Fruit fly (Drosophila melanogaster) whole organism, embryonic: Measurements from ENCODE around the gene CG34293.

Source experiments
- B-H2 ChIP-seq: fragments of 200-800 bp; sonication (Bioruptor generic); optimal IDR thresholded peaks from 2 replicates; lab custom pipeline; 2018; ENCODE audit warnings: missing biosample characterization, mild to moderate bottlenecking, missing genetic modification characterization
- CG11247 ChIP-seq: fragments of 200-800 bp; sonication (Bioruptor generic); IDR thresholded peaks from 2 replicates; pipeline ENCODE4 v1.3.6; 2022; ENCODE audit warnings: missing biosample characterization, missing genetic modification characterization
- CG11695 ChIP-seq: fragments of 200-800 bp; sonication (Bioruptor generic); IDR thresholded peaks from 3 replicates; pipeline ENCODE4 v1.3.6; 2022; ENCODE audit warnings: missing biosample characterization, missing genetic modification characterization
- CG16779 ChIP-seq: fragments of 200-800 bp; sonication (Bioruptor generic); IDR thresholded peaks from 2 replicates; pipeline ENCODE4 v1.3.6; 2022; ENCODE audit warnings: missing biosample characterization, missing genetic modification characterization
- CG1792 ChIP-seq: fragments of 200-800 bp; sonication (Bioruptor generic); optimal IDR thresholded peaks from 2 replicates; lab custom pipeline; 2016; ENCODE audit warnings: missing biosample characterization, missing genetic modification characterization
- CG1832 ChIP-seq: fragments of 200-800 bp; sonication (Bioruptor generic); optimal IDR thresholded peaks from 2 replicates; lab custom pipeline; 2017; ENCODE audit warnings: missing biosample characterization, mild to moderate bottlenecking, missing genetic modification characterization, inconsistent platforms
- CG4820 ChIP-seq: fragments of 200-800 bp; sonication (Bioruptor generic); optimal IDR thresholded peaks from 3 replicates; lab custom pipeline; 2016; ENCODE audit warnings: missing biosample characterization, missing genetic modification characterization
- CG8478 ChIP-seq: fragments of >200 bp; optimal IDR thresholded peaks from 2 replicates; lab custom pipeline; 2018
- Poxn ChIP-seq: fragments of 200-800 bp; sonication (Bioruptor generic); IDR thresholded peaks from 2 replicates; pipeline ENCODE4 v1.3.6; 2022; ENCODE audit warnings: missing biosample characterization, missing genetic modification characterization
- TFAM ChIP-seq: fragments of 200-800 bp; sonication (Bioruptor generic); optimal IDR thresholded peaks from 2 replicates; lab custom pipeline; 2017; ENCODE audit warnings: missing biosample characterization, missing genetic modification characterization, inconsistent platforms
- vnd ChIP-seq: fragments of 200-800 bp; sonication (Bioruptor generic); IDR thresholded peaks from 3 replicates; pipeline ENCODE4 v1.3.6; 2022; ENCODE audit warnings: missing biosample characterization, missing genetic modification characterization; ENCODE audit not compliant: partially characterized antibody

dm6 chr3R:27116465-27117092 is 48.8 kb downstream of the CG34293 start, which contains the start of the genes CG6066 and CG5880:
- peak; percentile 60 for TF ChIP-seq CG1832
- no peak for TF ChIP-seq CG8478 (lab: Kevin White, UChicago)
- TF ChIP-seq Poxn = no peak
- no peak for TF ChIP-seq CG11695 (GFP tag; lab: Robert Waterston, UW)
- TF ChIP-seq CG4820 (GFP tag; lab: Kevin White, UChicago) = no peak
- TF ChIP-seq CG16779 = 0 out of 2 replicates have a peak, but pooled peaks have one; percentile 2
- TF ChIP-seq B-H2 (GFP tag; lab: Kevin White, UChicago) = no peak
- TF ChIP-seq CG11247 = no peak
- TF ChIP-seq vnd (GFP tag; lab: Robert Waterston, UW) = peak; percentile 68
- no peak for TF ChIP-seq CG1792 (GFP tag; lab: Kevin White, UChicago)
- TF ChIP-seq TFAM (GFP tag; lab: Kevin White, UChicago) = no peak
